Fruit fly (Drosophila melanogaster): ENCODE data around the gene CG34277.
A peak's percentile ranks its signal among the peaks of the same experiment; 100 is the strongest.

CG34277 gene

dm6 chr3R:5368170-5368781 is 1.1 kb upstream of the CG34277 start, which contains the start of gene Cerk (continued):
- TF ChIP-seq brk (GFP tag; optimal IDR thresholded peaks at IDR 0.05), result no peak
- no peak for TF ChIP-seq Vsx2 (GFP tag; optimal IDR thresholded peaks at IDR 0.05; ENCODE audit: partially characterized antibody)
- peak; percentile 12 for TF ChIP-seq br (GFP tag; optimal IDR thresholded peaks at IDR 0.05)
- no peak for TF ChIP-seq sage (GFP tag; optimal IDR thresholded peaks at IDR 0.05)
- no peak for TF ChIP-seq Jra (GFP tag; optimal IDR thresholded peaks at IDR 0.05)
- no peak for TF ChIP-seq dl (GFP tag; optimal IDR thresholded peaks at IDR 0.05; ENCODE audit: insufficient read depth in 1 of 2, partially characterized antibody in 2 of 2)
- no peak for TF ChIP-seq pan (optimal IDR thresholded peaks at IDR 0.05)
- no peak for TF ChIP-seq usp (GFP tag; optimal IDR thresholded peaks at IDR 0.05)
- no peak for TF ChIP-seq GATAd (GFP tag; optimal IDR thresholded peaks at IDR 0.05)
- no peak for TF ChIP-seq CrebA (GFP tag; optimal IDR thresholded peaks at IDR 0.05; ENCODE audit: borderline replicate concordance)

- TF ChIP-seq OdsH (GFP tag; optimal IDR thresholded peaks at IDR 0.05) (peak; percentile 63), sage (GFP tag; optimal IDR thresholded peaks at IDR 0.05) (peak; percentile 22), h (GFP tag; optimal IDR thresholded peaks at IDR 0.05) (peak; percentile 89), N (GFP tag; optimal IDR thresholded peaks at IDR 0.05) (no peak), dmrt93B (GFP tag; optimal IDR thresholded peaks at IDR 0.05) (no peak), brk (GFP tag; optimal IDR thresholded peaks at IDR 0.05) (no peak), ey (GFP tag; optimal IDR thresholded peaks at IDR 0.05) (peak; percentile 85), Myc (optimal IDR thresholded peaks at IDR 0.05) (peak; percentile 80), Sp1 (GFP tag; optimal IDR thresholded peaks at IDR 0.05) (peak; percentile 67), HLH106 (tag; optimal IDR thresholded peaks at IDR 0.05) (peak; percentile 77), tai (GFP tag; optimal IDR thresholded peaks at IDR 0.05) (no peak), rgr (GFP tag; optimal IDR thresholded peaks at IDR 0.05) (peak; percentile 89), Hr83 (GFP tag; optimal IDR thresholded peaks at IDR 0.05; ENCODE audit: poor library complexity, severe bottlenecking) (peak; percentile 96), Hnf4 (GFP tag; optimal IDR thresholded peaks at IDR 0.05) (no peak), CG9705 (GFP tag; optimal IDR thresholded peaks at IDR 0.05) (peak; percentile 74), Mio (GFP tag; optimal IDR thresholded peaks at IDR 0.05) (peak; percentile 46), CG32264 (GFP tag; optimal IDR thresholded peaks at IDR 0.05) (peak; percentile 66), br (GFP tag; optimal IDR thresholded peaks at IDR 0.05) (peak; percentile 81), Dif (GFP tag; optimal IDR thresholded peaks at IDR 0.05; ENCODE audit: partially characterized antibody) (no peak), sv (GFP tag; optimal IDR thresholded peaks at IDR 0.05) (peak; percentile 78), jim (GFP tag; optimal IDR thresholded peaks at IDR 0.05) (peak; percentile 78), woc (GFP tag; optimal IDR thresholded peaks at IDR 0.05) (peak; percentile 96), Jra (GFP tag; optimal IDR thresholded peaks at IDR 0.05) (no peak), fru (GFP tag; optimal IDR thresholded peaks at IDR 0.05) (peak; percentile 80), psq (GFP tag; optimal IDR thresholded peaks at IDR 0.05) (peak; percentile 65), Vsx2 (GFP tag; optimal IDR thresholded peaks at IDR 0.05; ENCODE audit: partially characterized antibody) (no peak), Rel (GFP tag; optimal IDR thresholded peaks at IDR 0.05) (no peak), Rel (tag; optimal IDR thresholded peaks at IDR 0.05) (peak; percentile 53), dsf (GFP tag; optimal IDR thresholded peaks at IDR 0.05; ENCODE audit: borderline replicate concordance) (no peak), foxo (GFP tag; optimal IDR thresholded peaks at IDR 0.05) (peak in 1 of 2 experiments; percentile 91)
Observed at dm6 chr3R:5371563-5371962, 2.2 kb downstream of the CG34277 start, which contains the start of gene Polr2F. Gene Polr2F (plus strand): TSS chr3R:5371795.

dm6 chr3R:5374720-5375119 is 5.4 kb downstream of the CG34277 start, which contains the start of the genes hd and CG14667:
Gene hd (minus strand): TSS chr3R:5374962.
Gene CG14667 (plus strand): TSS chr3R:5375022.
- no peak for TF ChIP-seq lola (GFP tag; optimal IDR thresholded peaks at IDR 0.05)
- no peak for TF ChIP-seq jim (GFP tag; optimal IDR thresholded peaks at IDR 0.05)
- TF ChIP-seq woc (GFP tag; optimal IDR thresholded peaks at IDR 0.05), result no peak
- no peak for TF ChIP-seq psq (GFP tag; optimal IDR thresholded peaks at IDR 0.05)
- TF ChIP-seq sage (GFP tag; optimal IDR thresholded peaks at IDR 0.05), result no peak
- TF ChIP-seq N (GFP tag; optimal IDR thresholded peaks at IDR 0.05), result no peak
- no peak for TF ChIP-seq GATAd (GFP tag; optimal IDR thresholded peaks at IDR 0.05)
- TF ChIP-seq usp (GFP tag; optimal IDR thresholded peaks at IDR 0.05), result no peak
- no peak for TF ChIP-seq Jra (GFP tag; optimal IDR thresholded peaks at IDR 0.05)
- TF ChIP-seq Rel (GFP tag; optimal IDR thresholded peaks at IDR 0.05), result no peak
- no peak for TF ChIP-seq Rel (tag; optimal IDR thresholded peaks at IDR 0.05)
- TF ChIP-seq Hr78 (GFP tag; optimal IDR thresholded peaks at IDR 0.05), result no peak
- TF ChIP-seq Sp1 (GFP tag; optimal IDR thresholded peaks at IDR 0.05), result no peak
- TF ChIP-seq HLH106 (tag; optimal IDR thresholded peaks at IDR 0.05), result no peak
- no peak for TF ChIP-seq Vsx2 (GFP tag; optimal IDR thresholded peaks at IDR 0.05; ENCODE audit: partially characterized antibody)
- TF ChIP-seq Hr83 (GFP tag; optimal IDR thresholded peaks at IDR 0.05; ENCODE audit: poor library complexity, severe bottlenecking), result no peak
- TF ChIP-seq sv (GFP tag; optimal IDR thresholded peaks at IDR 0.05), result no peak
- TF ChIP-seq Dfd (GFP tag; optimal IDR thresholded peaks at IDR 0.05), result no peak
- TF ChIP-seq foxo (GFP tag; optimal IDR thresholded peaks at IDR 0.05), result no peak
- TF ChIP-seq CG9705 (GFP tag; optimal IDR thresholded peaks at IDR 0.05), result no peak

Measured in whole organism, wandering third instar larva.